Fruit fly (Drosophila melanogaster): ENCODE results near the gene CG14609.

CG14609 gene

dm6 chr3R:7162356-7163289 lies 38.1 kb upstream of the CG14609 start, which contains the start of gene sas (continued):
- TF ChIP-seq CG17186 (GFP tag; optimal IDR thresholded peaks at IDR 0.05) = no peak
- TF ChIP-seq CG33213 (GFP tag; optimal IDR thresholded peaks at IDR 0.05) = no peak
- TF ChIP-seq CG8765 (GFP tag; IDR thresholded peaks at IDR 0.05) = no peak
- TF ChIP-seq yki (optimal IDR thresholded peaks at IDR 0.05) = peak; percentile 14
- TF ChIP-seq mld (GFP tag; IDR thresholded peaks at IDR 0.05; ENCODE audit: partially characterized antibody) = no peak
- TF ChIP-seq Chrac-16 (GFP tag; optimal IDR thresholded peaks at IDR 0.05) = no peak
- TF ChIP-seq CG4707 (GFP tag; optimal IDR thresholded peaks at IDR 0.05) = no peak
- TF ChIP-seq Asciz (GFP tag; optimal IDR thresholded peaks at IDR 0.05) = no peak
- TF ChIP-seq ems (GFP tag; optimal IDR thresholded peaks at IDR 0.05) = no peak
- peak in 1 of 2 experiments; percentile 27 for TF ChIP-seq crp (GFP tag; optimal IDR thresholded peaks at IDR 0.05)
- TF ChIP-seq H15 (GFP tag; IDR thresholded peaks at IDR 0.05) = no peak
- TF ChIP-seq ara (GFP tag; IDR thresholded peaks at IDR 0.05) = no peak
- TF ChIP-seq tup (GFP tag; optimal IDR thresholded peaks at IDR 0.05) = no peak
- TF ChIP-seq CG12236 (GFP tag; optimal IDR thresholded peaks at IDR 0.05) = no peak
- peak; percentile 39; the same call in 1 of the 2 replicates for TF ChIP-seq CG13287 (GFP tag; IDR thresholded peaks at IDR 0.05; ENCODE audit: partially characterized antibody)
- TF ChIP-seq CG15601 (tag; optimal IDR thresholded peaks at IDR 0.05) = no peak
- peak; percentile 24; the same call in 1 of the 4 replicates for TF ChIP-seq Dll (GFP tag; IDR thresholded peaks at IDR 0.05; ENCODE audit: partially characterized antibody)
- TF ChIP-seq Drgx (GFP tag; IDR thresholded peaks at IDR 0.05) = 0 out of 2 replicates have a peak, but pooled peaks have one; percentile 12
- TF ChIP-seq Bgb (GFP tag; IDR thresholded peaks at IDR 0.05; ENCODE audit: partially characterized antibody) = peak; percentile 32; the same call in 1 of the 2 replicates
- peak; percentile 16 for TF ChIP-seq CG5180 (GFP tag; optimal IDR thresholded peaks at IDR 0.05)
- no peak for TF ChIP-seq ash1 (GFP tag; optimal IDR thresholded peaks at IDR 0.05)
- no peak for TF ChIP-seq Hey (tag; optimal IDR thresholded peaks at IDR 0.05)
- TF ChIP-seq NfI (GFP tag; optimal IDR thresholded peaks at IDR 0.05) = no peak
- no peak for TF ChIP-seq ato (GFP tag; IDR thresholded peaks at IDR 0.05; ENCODE audit: partially characterized antibody)
- no peak for TF ChIP-seq pb (GFP tag; optimal IDR thresholded peaks at IDR 0.05)
- TF ChIP-seq CG14860 (GFP tag; IDR thresholded peaks at IDR 0.05; ENCODE audit: partially characterized antibody) = no peak
- TF ChIP-seq CHES-1-like (GFP tag; optimal IDR thresholded peaks at IDR 0.05) = no peak
- TF ChIP-seq CG10543 (GFP tag; optimal IDR thresholded peaks at IDR 0.05) = peak; percentile 32
- no peak for TF ChIP-seq CG2712 (tag; optimal IDR thresholded peaks at IDR 0.05)
- TF ChIP-seq cas (GFP tag; IDR thresholded peaks at IDR 0.05) = peak; percentile 18; the same call in 1 of the 2 replicates
- no peak for TF ChIP-seq H2.0 (GFP tag; IDR thresholded peaks at IDR 0.05)
- TF ChIP-seq CG7987 (GFP tag; optimal IDR thresholded peaks at IDR 0.05) = no peak
- peak; percentile 26; the same call in 1 of the 3 replicates for TF ChIP-seq so (GFP tag; IDR thresholded peaks at IDR 0.05)
- TF ChIP-seq kni (GFP tag; optimal IDR thresholded peaks at IDR 0.05) = peak; percentile 74
- no peak for TF ChIP-seq CG43689 (GFP tag; IDR thresholded peaks at IDR 0.05)
- TF ChIP-seq Opbp (GFP tag; IDR thresholded peaks at IDR 0.05; ENCODE audit: partially characterized antibody) = 0 out of 3 replicates have a peak, but pooled peaks have one; percentile 48
- no peak for TF ChIP-seq tin (GFP tag; optimal IDR thresholded peaks at IDR 0.05)
- TF ChIP-seq dm (GFP tag; optimal IDR thresholded peaks at IDR 0.05) = no peak
- TF ChIP-seq pan (optimal IDR thresholded peaks at IDR 0.05) = no peak
- peak in 1 of 2 experiments; percentile 32 for TF ChIP-seq pan (GFP tag; optimal IDR thresholded peaks at IDR 0.05 in 1 of 2, IDR thresholded peaks at IDR 0.05 in 1 of 2)
- TF ChIP-seq CG9817 (tag; optimal IDR thresholded peaks at IDR 0.05) = no peak
- peak; percentile 45; the same call in 1 of the 3 replicates for TF ChIP-seq ci (GFP tag; IDR thresholded peaks at IDR 0.05)
- no peak for TF ChIP-seq MBD-R2 (GFP tag; IDR thresholded peaks at IDR 0.05)
- TF ChIP-seq CG13894 (tag; optimal IDR thresholded peaks at IDR 0.05) = peak; percentile 48
- TF ChIP-seq prd (optimal IDR thresholded peaks at IDR 0.05) = no peak
- TF ChIP-seq prd (GFP tag; IDR thresholded peaks at IDR 0.05) = no peak
- TF ChIP-seq cg (GFP tag; optimal IDR thresholded peaks at IDR 0.05) = peak; percentile 64
- no peak for TF ChIP-seq phol (tag; optimal IDR thresholded peaks at IDR 0.05)

Measured in whole organism, embryonic.